Worm (Caenorhabditis elegans): ENCODE results near the gene F46C8.1.

- TF ChIP-seq nhr-11 (tag; optimal IDR thresholded peaks at IDR 0.05) (no peak), ztf-4 (tag; optimal IDR thresholded peaks at IDR 0.05) (no peak), nhr-12 (tag; optimal IDR thresholded peaks at IDR 0.05) (no peak), nhr-84 (tag; optimal IDR thresholded peaks at IDR 0.05) (no peak), unc-130 (tag; optimal IDR thresholded peaks at IDR 0.05) (no peak), dsc-1 (tag; optimal IDR thresholded peaks at IDR 0.05) (no peak), alr-1 (tag; optimal IDR thresholded peaks at IDR 0.05; ENCODE audit: borderline replicate concordance) (no peak), skn-1 (tag; optimal IDR thresholded peaks at IDR 0.05) (no peak), nhr-237 (tag; optimal IDR thresholded peaks at IDR 0.05) (no peak), fkh-4 (tag; optimal IDR thresholded peaks at IDR 0.05; ENCODE audit: borderline replicate concordance) (no peak), C16A3.4 (tag; optimal IDR thresholded peaks at IDR 0.05) (no peak), ztf-11 (tag; optimal IDR thresholded peaks at IDR 0.05) (no peak), dpl-1 (GFP tag; optimal IDR thresholded peaks at IDR 0.05) (no peak)
Measured at ce11 chrX:7563425-7563824, 15.2 kb downstream of the F46C8.1 start.

Measured in whole organism, L1 larva.